Worm (Caenorhabditis elegans) whole organism, young adult: ENCODE results near the gene mau-8.
A peak's percentile ranks its signal among the peaks of the same experiment; 100 is the strongest.

ENCODE experiments used
- D2030.7 ChIP-seq: fragments of 200-800 bp; sonication (Bioruptor generic); IDR thresholded peaks from 2 replicates; pipeline ENCODE4 v1.3.6; 2022; ENCODE audit warnings: missing genetic modification reagents, missing genetic modification characterization, missing compliant biosample characterization
- F10E7.11 ChIP-seq: sonication (generic microtip); optimal IDR thresholded peaks from 2 replicates; lab custom pipeline; 2017; ENCODE audit warnings: mild to moderate bottlenecking, missing genetic modification characterization, moderate library complexity, missing compliant biosample characterization
- F39B2.1 ChIP-seq: fragments of 200-800 bp; sonication (Bioruptor generic); IDR thresholded peaks from 2 replicates; pipeline ENCODE4 v1.3.6; 2022; ENCODE audit warnings: missing genetic modification reagents, missing genetic modification characterization, missing compliant biosample characterization
- F55B11.4 ChIP-seq: sonication (generic microtip); optimal IDR thresholded peaks from 2 replicates; lab custom pipeline; 2016; ENCODE audit warnings: missing compliant biosample characterization, missing genetic modification characterization, borderline replicate concordance; ENCODE audit not compliant: insufficient read depth
- K11D2.4 ChIP-seq: fragments of 200-800 bp; sonication (Bioruptor generic); IDR thresholded peaks from 2 replicates; pipeline ENCODE4 v1.3.6; 2022; ENCODE audit warnings: missing genetic modification reagents, missing genetic modification characterization, missing compliant biosample characterization
- T26A5.8 ChIP-seq: sonication (generic microtip); optimal IDR thresholded peaks from 2 replicates; lab custom pipeline; 2016; ENCODE audit warnings: missing genetic modification characterization, missing compliant biosample characterization
- Y53G8AR.9 ChIP-seq: fragments of 200-800 bp; sonication (Bioruptor generic); conservative IDR thresholded peaks from 2 replicates; pipeline ENCODE4 v1.3.6; 2022; ENCODE audit warnings: missing genetic modification reagents, missing genetic modification characterization, missing compliant biosample characterization
- Y67H2A.10 ChIP-seq: fragments of 200-800 bp; sonication (Bioruptor generic); conservative IDR thresholded peaks from 2 replicates; pipeline ENCODE4 v1.3.6; 2022; ENCODE audit warnings: missing genetic modification reagents, missing genetic modification characterization, missing compliant biosample characterization
- Y95B8A.8 ChIP-seq: fragments of 200-800 bp; sonication (Bioruptor generic); IDR thresholded peaks from 2 replicates; pipeline ENCODE4 v1.3.6; 2022; ENCODE audit warnings: missing genetic modification reagents, missing genetic modification characterization, missing compliant biosample characterization
- akir-1 ChIP-seq: fragments of 200-800 bp; sonication (Bioruptor generic); optimal IDR thresholded peaks from 2 replicates; lab custom pipeline; 2018; ENCODE audit warnings: mild to moderate bottlenecking, missing genetic modification characterization, moderate library complexity, missing compliant biosample characterization
- aptf-3 ChIP-seq: fragments of 200-800 bp; sonication (Bioruptor generic); IDR thresholded peaks from 2 replicates; pipeline ENCODE4 v1.3.6; 2022; ENCODE audit warnings: missing genetic modification characterization, missing compliant biosample characterization
- atf-7 ChIP-seq: sonication (generic microtip); optimal IDR thresholded peaks from 2 replicates; lab custom pipeline; 2017; ENCODE audit warnings: mild to moderate bottlenecking, missing genetic modification characterization, missing compliant biosample characterization
- cebp-1 ChIP-seq, 2 experiments: fragments of 200-800 bp in 1 of 2; sonication (Bioruptor generic) in 1 of 2; sonication (generic microtip) in 1 of 2; IDR thresholded peaks in 1 of 2; optimal IDR thresholded peaks in 1 of 2; 2 replicates each; pipeline versions ENCODE4 v1.3.6 to Lab custom; 2017 to 2022; ENCODE audit warnings: missing compliant biosample characterization in 2 of 2, missing genetic modification characterization in 2 of 2, mild to moderate bottlenecking in 1 of 2, missing genetic modification reagents in 1 of 2, moderate library complexity in 1 of 2
- ceh-58 ChIP-seq: fragments of 200-800 bp; sonication (Bioruptor generic); IDR thresholded peaks from 2 replicates; pipeline ENCODE4 v1.3.6; 2022; ENCODE audit warnings: missing genetic modification characterization, missing compliant biosample characterization
- dox-1 ChIP-seq: fragments of 200-800 bp; sonication (Bioruptor generic); IDR thresholded peaks from 2 replicates; pipeline ENCODE4 v1.3.6; 2022; ENCODE audit warnings: missing genetic modification reagents, missing genetic modification characterization, missing compliant biosample characterization
- dpff-1 ChIP-seq: sonication (generic microtip); optimal IDR thresholded peaks from 2 replicates; lab custom pipeline; 2017; ENCODE audit warnings: mild to moderate bottlenecking, missing genetic modification characterization, missing compliant biosample characterization
- dpl-1 ChIP-seq: fragments of 150-350 bp; optimal IDR thresholded peaks from 2 replicates; lab custom pipeline; 2014; ENCODE audit warnings: missing biosample characterization, missing genetic modification reagents, missing genetic modification characterization
- efl-1 ChIP-seq: fragments of 150-350 bp; optimal IDR thresholded peaks from 2 replicates; lab custom pipeline; 2014; ENCODE audit warnings: missing biosample characterization, missing genetic modification reagents, missing genetic modification characterization
- ekl-4 ChIP-seq: fragments of 200-800 bp; sonication (Bioruptor generic); IDR thresholded peaks from 2 replicates; pipeline ENCODE4 v1.3.6; 2022; ENCODE audit warnings: missing genetic modification reagents, missing genetic modification characterization, missing compliant biosample characterization
- hlh-12 ChIP-seq: sonication (generic microtip); optimal IDR thresholded peaks from 2 replicates; lab custom pipeline; 2016; ENCODE audit warnings: missing genetic modification characterization, missing compliant biosample characterization
- hmg-1.2 ChIP-seq: fragments of 200-800 bp; sonication (Bioruptor generic); IDR thresholded peaks from 2 replicates; pipeline ENCODE4 v1.3.6; 2022; ENCODE audit warnings: missing genetic modification reagents, missing genetic modification characterization, missing compliant biosample characterization
- hmg-20 ChIP-seq: fragments of 200-800 bp; sonication (Bioruptor generic); IDR thresholded peaks from 2 replicates; pipeline ENCODE4 v1.3.6; 2022; ENCODE audit warnings: missing genetic modification reagents, missing genetic modification characterization, missing compliant biosample characterization
- hrde-1 ChIP-seq: sonication (generic microtip); optimal IDR thresholded peaks from 2 replicates; lab custom pipeline; 2016; ENCODE audit warnings: missing genetic modification characterization, mild to moderate bottlenecking, missing compliant biosample characterization, moderate library complexity, missing genotype, missing genetic modification reagents, borderline replicate concordance
- let-526 ChIP-seq: fragments of 200-800 bp; sonication (Bioruptor generic); IDR thresholded peaks from 2 replicates; pipeline ENCODE4 v1.3.6; 2022; ENCODE audit warnings: missing genetic modification reagents, missing genetic modification characterization, missing compliant biosample characterization
- let-607 ChIP-seq, 2 experiments: fragments of 200-800 bp in 1 of 2; sonication (Bioruptor generic) in 1 of 2; sonication (generic microtip) in 1 of 2; optimal IDR thresholded peaks; 2 replicates each; lab custom pipeline; 2016 to 2018; ENCODE audit warnings: mild to moderate bottlenecking in 2 of 2, missing compliant biosample characterization in 2 of 2, missing genetic modification characterization in 2 of 2, moderate library complexity in 2 of 2, missing genotype in 1 of 2
- lin-40 ChIP-seq: sonication (generic microtip); optimal IDR thresholded peaks from 2 replicates; lab custom pipeline; 2016; ENCODE audit warnings: missing genetic modification characterization, mild to moderate bottlenecking, missing compliant biosample characterization, missing genotype, missing genetic modification reagents
- lin-54 ChIP-seq: fragments of 200-800 bp; sonication (Bioruptor generic); optimal IDR thresholded peaks from 2 replicates; lab custom pipeline; 2018; ENCODE audit warnings: mild to moderate bottlenecking, missing genetic modification characterization, missing compliant biosample characterization
- lir-1 ChIP-seq: fragments of 200-800 bp; sonication (Bioruptor generic); conservative IDR thresholded peaks from 2 replicates; pipeline ENCODE4 v1.3.6; 2022; ENCODE audit warnings: missing genetic modification reagents, missing genetic modification characterization, missing compliant biosample characterization
- mel-28 ChIP-seq: sonication (generic microtip); optimal IDR thresholded peaks from 2 replicates; lab custom pipeline; 2016; ENCODE audit warnings: borderline replicate concordance, mild to moderate bottlenecking, missing genetic modification characterization, missing compliant biosample characterization
- nfya-1 ChIP-seq: sonication (generic microtip); optimal IDR thresholded peaks from 2 replicates; lab custom pipeline; 2017; ENCODE audit warnings: antibody characterized with exemption, missing compliant biosample characterization, missing genetic modification characterization, borderline replicate concordance; ENCODE audit not compliant: insufficient read depth
- nfyb-1 ChIP-seq: fragments of 200-800 bp; sonication (Bioruptor generic); IDR thresholded peaks from 2 replicates; pipeline ENCODE4 v1.3.6; 2022; ENCODE audit warnings: missing genetic modification reagents, missing genetic modification characterization, missing compliant biosample characterization
- nhr-80 ChIP-seq: sonication (generic microtip); optimal IDR thresholded peaks from 2 replicates; lab custom pipeline; 2016; ENCODE audit warnings: missing genetic modification characterization, missing compliant biosample characterization
- nhr-90 ChIP-seq: sonication (generic microtip); optimal IDR thresholded peaks from 2 replicates; lab custom pipeline; 2016; ENCODE audit warnings: missing genotype, mild to moderate bottlenecking, missing genetic modification characterization, missing compliant biosample characterization
- pbrm-1 ChIP-seq: fragments of 200-800 bp; sonication (Bioruptor generic); IDR thresholded peaks from 2 replicates; pipeline ENCODE4 v1.3.6; 2022; ENCODE audit warnings: missing genetic modification reagents, missing genetic modification characterization, missing compliant biosample characterization
- rcor-1 ChIP-seq: fragments of 200-800 bp; sonication (Bioruptor generic); IDR thresholded peaks from 2 replicates; pipeline ENCODE4 v1.3.6; 2022; ENCODE audit warnings: missing genetic modification reagents, missing genetic modification characterization, missing compliant biosample characterization
- rpc-1 ChIP-seq, 2 experiments: fragments of 150-350 bp in 1 of 2; sonication (generic microtip) in 1 of 2; optimal IDR thresholded peaks; 2 replicates each; lab custom pipeline; 2014 to 2018; ENCODE audit warnings: missing biosample characterization in 1 of 2, missing genetic modification characterization in 1 of 2, missing genetic modification reagents in 1 of 2, missing genotype in 1 of 2
- sdz-38 ChIP-seq: sonication (generic microtip); optimal IDR thresholded peaks from 2 replicates; lab custom pipeline; 2016; ENCODE audit warnings: missing genotype, missing genetic modification characterization, missing compliant biosample characterization
- snpc-4 ChIP-seq, 5 experiments: fragments of 150-350 bp in 1 of 5; sonication (generic microtip) in 4 of 5; optimal IDR thresholded peaks; 2 replicates each; lab custom pipeline; 2014 to 2018; ENCODE audit warnings: missing genetic modification characterization in 5 of 5, missing biosample characterization in 3 of 5, antibody characterized with exemption in 2 of 5, mild to moderate bottlenecking in 2 of 5, missing compliant biosample characterization in 2 of 5, missing genotype in 2 of 5, moderate library complexity in 2 of 5, missing genetic modification reagents in 1 of 5
- somi-1 ChIP-seq: fragments of 200-800 bp; sonication (Bioruptor generic); optimal IDR thresholded peaks from 2 replicates; lab custom pipeline; 2018; ENCODE audit warnings: mild to moderate bottlenecking, missing genetic modification characterization, missing compliant biosample characterization
- tbp1 ChIP-seq: fragments of 200-800 bp; sonication (Bioruptor generic); optimal IDR thresholded peaks from 2 replicates; lab custom pipeline; 2018; ENCODE audit warnings: mild to moderate bottlenecking, missing genetic modification characterization, missing compliant biosample characterization
- tlf-1 ChIP-seq: fragments of 200-800 bp; sonication (Bioruptor generic); optimal IDR thresholded peaks from 2 replicates; lab custom pipeline; 2018; ENCODE audit warnings: mild to moderate bottlenecking, missing genetic modification characterization, missing compliant biosample characterization
- unc-62 ChIP-seq: fragments of 150-350 bp; optimal IDR thresholded peaks from 2 replicates; lab custom pipeline; 2014; ENCODE audit warnings: missing biosample characterization, missing genetic modification reagents, missing genetic modification characterization
- xnd-1 ChIP-seq: sonication (generic microtip); optimal IDR thresholded peaks from 2 replicates; lab custom pipeline; 2016; ENCODE audit warnings: missing genotype, missing genetic modification reagents, missing genetic modification characterization, missing compliant biosample characterization
- ztf-22 ChIP-seq: fragments of 200-800 bp; sonication (Bioruptor generic); optimal IDR thresholded peaks from 2 replicates; lab custom pipeline; 2018; ENCODE audit warnings: mild to moderate bottlenecking, missing genetic modification characterization, moderate library complexity, missing compliant biosample characterization
- ztf-26 ChIP-seq: sonication (generic microtip); optimal IDR thresholded peaks from 2 replicates; lab custom pipeline; 2017; ENCODE audit warnings: missing genetic modification characterization, missing compliant biosample characterization
- ztf-28 ChIP-seq: fragments of 200-800 bp; sonication (Bioruptor generic); IDR thresholded peaks from 2 replicates; pipeline ENCODE4 v1.3.6; 2022; ENCODE audit warnings: missing genetic modification reagents, missing genetic modification characterization, missing compliant biosample characterization
- ztf-3 ChIP-seq: fragments of 200-800 bp; sonication (Bioruptor generic); optimal IDR thresholded peaks from 2 replicates; lab custom pipeline; 2018; ENCODE audit warnings: mild to moderate bottlenecking, missing genetic modification characterization, missing compliant biosample characterization

mau-8 gene

ce11 chrIV:13393246-13393716, 15.5 kb downstream of the mau-8 start:
- TF ChIP-seq ztf-26 (tag; lab: Kevin White, UChicago) = peak; percentile 55
- no peak for TF ChIP-seq hmg-1.2 (GFP tag; lab: Robert Waterston, UW)
- no peak for TF ChIP-seq hmg-20
- TF ChIP-seq let-607 (tag; optimal IDR thresholded peaks at IDR 0.05; lab: Kevin White, UChicago) = peak in 1 of 2 experiments; percentile 41
- no peak for TF ChIP-seq hrde-1 (tag; lab: Kevin White, UChicago)
- TF ChIP-seq ztf-3 (GFP tag; lab: Kevin White, UChicago) = no peak
- peak; percentile 25 for TF ChIP-seq somi-1
- TF ChIP-seq mel-28 (tag; lab: Kevin White, UChicago) = no peak
- TF ChIP-seq F55B11.4 (tag; lab: Kevin White, UChicago) = no peak
- TF ChIP-seq nfyb-1 (GFP tag; lab: Robert Waterston, UW) = peak; percentile 69
- TF ChIP-seq cebp-1 (GFP tag; IDR thresholded peaks at IDR 0.05; lab: Robert Waterston, UW) = no peak; the same call in 1 of the 2 replicates
- peak; percentile 34 for TF ChIP-seq cebp-1 (tag; optimal IDR thresholded peaks at IDR 0.05; lab: Kevin White, UChicago)
- 0 out of 2 replicates have a peak, but pooled peaks have one; percentile 7 for TF ChIP-seq lir-1 (GFP tag; lab: Robert Waterston, UW)
- TF ChIP-seq F10E7.11 (tag; lab: Kevin White, UChicago) = no peak
- TF ChIP-seq lin-40 (tag; lab: Kevin White, UChicago) = peak; percentile 77
- 0 out of 2 replicates have a peak, but pooled peaks have one; percentile 41 for TF ChIP-seq Y53G8AR.9 (GFP tag; lab: Robert Waterston, UW)
- TF ChIP-seq unc-62 (GFP tag; lab: Kevin White, UChicago) = no peak
- TF ChIP-seq K11D2.4 (GFP tag; lab: Robert Waterston, UW) = 0 out of 2 replicates have a peak, but pooled peaks have one; percentile 12
- TF ChIP-seq T26A5.8 = no peak
- TF ChIP-seq pbrm-1 (GFP tag; lab: Robert Waterston, UW) = no peak
- no peak for TF ChIP-seq let-526
- TF ChIP-seq nfya-1 (tag; lab: Kevin White, UChicago) = no peak
- no peak for TF ChIP-seq ekl-4 (GFP tag; lab: Robert Waterston, UW)
- TF ChIP-seq dpff-1 = no peak
- no peak for TF ChIP-seq akir-1 (GFP tag; lab: Kevin White, UChicago)
- peak; percentile 5 for TF ChIP-seq tlf-1 (GFP tag; lab: Kevin White, UChicago)
- no peak for TF ChIP-seq snpc-4 (GFP tag; optimal IDR thresholded peaks at IDR 0.05; lab: Kevin White, UChicago)
- TF ChIP-seq snpc-4 (tag; optimal IDR thresholded peaks at IDR 0.05; lab: Kevin White, UChicago) = peak in 1 of 4 experiments; percentile 0
- no peak for TF ChIP-seq dpl-1
- no peak for TF ChIP-seq dox-1 (GFP tag; lab: Robert Waterston, UW)
- no peak for TF ChIP-seq ceh-58 (GFP tag; lab: Robert Waterston, UW)
- no peak for TF ChIP-seq F39B2.1 (GFP tag; lab: Robert Waterston, UW)
- TF ChIP-seq atf-7 (tag; lab: Kevin White, UChicago) = peak; percentile 44
- no peak for TF ChIP-seq rpc-1 (optimal IDR thresholded peaks at IDR 0.05; lab: Kevin White, UChicago)
- no peak for TF ChIP-seq rpc-1 (tag; optimal IDR thresholded peaks at IDR 0.05; lab: Kevin White, UChicago)
- no peak for TF ChIP-seq lin-54 (GFP tag; lab: Kevin White, UChicago)
- TF ChIP-seq efl-1 (GFP tag; lab: Kevin White, UChicago) = no peak
- no peak for TF ChIP-seq sdz-38 (tag; lab: Kevin White, UChicago)
- no peak for TF ChIP-seq aptf-3 (GFP tag; lab: Robert Waterston, UW)
- no peak for TF ChIP-seq rcor-1 (GFP tag; lab: Robert Waterston, UW)
- no peak for TF ChIP-seq Y95B8A.8
- TF ChIP-seq xnd-1 (tag; lab: Kevin White, UChicago) = no peak
- TF ChIP-seq D2030.7 = no peak
- no peak for TF ChIP-seq hlh-12
- TF ChIP-seq tbp1 (GFP tag; lab: Kevin White, UChicago) = peak; percentile 7
- TF ChIP-seq ztf-22 (GFP tag; lab: Kevin White, UChicago) = peak; percentile 38
- no peak for TF ChIP-seq Y67H2A.10 (GFP tag; lab: Robert Waterston, UW)
- no peak for TF ChIP-seq ztf-28 (GFP tag; lab: Robert Waterston, UW)
- peak; percentile 81 for TF ChIP-seq nhr-80 (tag; lab: Kevin White, UChicago)
- peak; percentile 53 for TF ChIP-seq nhr-90 (tag; lab: Kevin White, UChicago)
